Worm (Caenorhabditis elegans) whole organism, late embryonic: Measurements from ENCODE around the gene F41B5.12.

Experiments
- C08G9.2 ChIP-seq: sonication (generic microtip); optimal IDR thresholded peaks from 2 replicates; lab custom pipeline; 2016; ENCODE audit warnings: mild to moderate bottlenecking, missing genetic modification characterization, moderate library complexity, missing compliant biosample characterization
- K02D7.2 ChIP-seq: sonication (generic microtip); optimal IDR thresholded peaks from 2 replicates; lab custom pipeline; 2017; ENCODE audit warnings: mild to moderate bottlenecking, missing genetic modification characterization, missing compliant biosample characterization
- K09A11.1 ChIP-seq: sonication (generic microtip); optimal IDR thresholded peaks from 2 replicates; lab custom pipeline; 2017; ENCODE audit warnings: antibody characterized with exemption, mild to moderate bottlenecking, missing genetic modification characterization, missing compliant biosample characterization; ENCODE audit not compliant: insufficient read depth
- T23F11.4 ChIP-seq: fragments of 200-800 bp; sonication (Bioruptor generic); optimal IDR thresholded peaks from 2 replicates; lab custom pipeline; 2018; ENCODE audit warnings: mild to moderate bottlenecking, missing genetic modification characterization, missing compliant biosample characterization
- ahr-1 ChIP-seq: sonication (generic microtip); optimal IDR thresholded peaks from 2 replicates; lab custom pipeline; 2016; ENCODE audit warnings: missing genetic modification characterization, missing compliant biosample characterization
- ama-1 ChIP-seq: fragments of 150-350 bp; optimal IDR thresholded peaks from 2 replicates; lab custom pipeline; 2014
- ceh-22 ChIP-seq: sonication (generic microtip); optimal IDR thresholded peaks from 2 replicates; lab custom pipeline; 2017; ENCODE audit warnings: missing biosample characterization, missing genetic modification characterization
- ceh-31 ChIP-seq: sonication (generic microtip); optimal IDR thresholded peaks from 2 replicates; lab custom pipeline; 2016; ENCODE audit warnings: missing genetic modification characterization, missing compliant biosample characterization
- ceh-34 ChIP-seq: sonication (generic microtip); optimal IDR thresholded peaks from 2 replicates; lab custom pipeline; 2016; ENCODE audit warnings: mild to moderate bottlenecking, missing genetic modification characterization, missing compliant biosample characterization
- ceh-48 ChIP-seq: sonication (generic microtip); optimal IDR thresholded peaks from 2 replicates; lab custom pipeline; 2016; ENCODE audit warnings: missing genetic modification characterization, inconsistent platforms, missing compliant biosample characterization
- ceh-9 ChIP-seq: sonication (generic microtip); optimal IDR thresholded peaks from 2 replicates; lab custom pipeline; 2016; ENCODE audit warnings: mild to moderate bottlenecking, missing genetic modification characterization, inconsistent platforms, missing compliant biosample characterization
- dmd-4 ChIP-seq: sonication (generic microtip); optimal IDR thresholded peaks from 2 replicates; lab custom pipeline; 2016; ENCODE audit warnings: borderline replicate concordance, missing genetic modification characterization, missing compliant biosample characterization
- dve-1 ChIP-seq: sonication (generic microtip); optimal IDR thresholded peaks from 2 replicates; lab custom pipeline; 2017; ENCODE audit warnings: antibody characterized with exemption, mild to moderate bottlenecking, missing genetic modification characterization, missing compliant biosample characterization
- elt-4 ChIP-seq: sonication (generic microtip); optimal IDR thresholded peaks from 2 replicates; lab custom pipeline; 2016; ENCODE audit warnings: missing genetic modification characterization, missing compliant biosample characterization
- ets-4 ChIP-seq: sonication (generic microtip); optimal IDR thresholded peaks from 2 replicates; lab custom pipeline; 2016; ENCODE audit warnings: missing genetic modification characterization, missing compliant biosample characterization
- eyg-1 ChIP-seq: sonication (generic microtip); optimal IDR thresholded peaks from 2 replicates; lab custom pipeline; 2016; ENCODE audit warnings: missing genotype, missing genetic modification characterization, missing compliant biosample characterization
- fkh-10 ChIP-seq: fragments of 150-350 bp; optimal IDR thresholded peaks from 2 replicates; lab custom pipeline; 2014; ENCODE audit warnings: missing biosample characterization, missing genetic modification reagents, missing genetic modification characterization
- fkh-6 ChIP-seq: sonication (generic microtip); optimal IDR thresholded peaks from 2 replicates; lab custom pipeline; 2016; ENCODE audit warnings: missing genetic modification characterization, missing compliant biosample characterization
- gmeb-2 ChIP-seq: sonication (generic microtip); optimal IDR thresholded peaks from 2 replicates; lab custom pipeline; 2016; ENCODE audit warnings: missing genetic modification characterization, inconsistent platforms, missing compliant biosample characterization
- hlh-15 ChIP-seq: sonication (generic microtip); optimal IDR thresholded peaks from 2 replicates; lab custom pipeline; 2016; ENCODE audit warnings: missing genetic modification characterization, missing compliant biosample characterization
- hlh-6 ChIP-seq: sonication (generic microtip); optimal IDR thresholded peaks from 2 replicates; lab custom pipeline; 2016; ENCODE audit warnings: missing genotype, missing genetic modification characterization, missing compliant biosample characterization
- hlh-8 ChIP-seq: sonication (generic microtip); optimal IDR thresholded peaks from 2 replicates; lab custom pipeline; 2016; ENCODE audit warnings: missing genotype, missing genetic modification characterization, missing compliant biosample characterization
- lim-6 ChIP-seq: sonication (generic microtip); optimal IDR thresholded peaks from 2 replicates; lab custom pipeline; 2016; ENCODE audit warnings: missing genetic modification characterization, missing compliant biosample characterization
- madf-2 ChIP-seq: sonication (generic microtip); optimal IDR thresholded peaks from 2 replicates; lab custom pipeline; 2017; ENCODE audit warnings: missing genetic modification characterization, missing compliant biosample characterization
- nfya-1 ChIP-seq: sonication (generic microtip); optimal IDR thresholded peaks from 2 replicates; lab custom pipeline; 2017; ENCODE audit warnings: missing genetic modification characterization, mild to moderate bottlenecking, missing compliant biosample characterization, antibody characterized with exemption, moderate library complexity
- nhr-11 ChIP-seq: fragments of 150-350 bp; optimal IDR thresholded peaks from 2 replicates; lab custom pipeline; 2014; ENCODE audit warnings: missing biosample characterization, missing genetic modification characterization
- nhr-232 ChIP-seq: sonication (generic microtip); optimal IDR thresholded peaks from 2 replicates; lab custom pipeline; 2016; ENCODE audit warnings: missing genetic modification characterization, missing compliant biosample characterization
- pag-3 ChIP-seq: sonication (generic microtip); optimal IDR thresholded peaks from 2 replicates; lab custom pipeline; 2016; ENCODE audit warnings: missing compliant biosample characterization, missing genetic modification characterization, borderline replicate concordance
- pat-9 ChIP-seq: fragments of 200-800 bp; sonication (Bioruptor generic); optimal IDR thresholded peaks from 2 replicates; lab custom pipeline; 2018; ENCODE audit warnings: mild to moderate bottlenecking, missing genetic modification characterization, moderate library complexity, missing compliant biosample characterization
- pha-2 ChIP-seq: sonication (generic microtip); optimal IDR thresholded peaks from 2 replicates; lab custom pipeline; 2017; ENCODE audit warnings: mild to moderate bottlenecking, missing genetic modification characterization, missing compliant biosample characterization
- pros-1 ChIP-seq: fragments of 150-350 bp; optimal IDR thresholded peaks from 2 replicates; lab custom pipeline; 2014; ENCODE audit warnings: missing biosample characterization, missing genetic modification reagents, missing genetic modification characterization
- sdc-2 ChIP-seq: sonication (generic microtip); optimal IDR thresholded peaks from 2 replicates; lab custom pipeline; 2016; ENCODE audit warnings: missing genotype, missing genetic modification characterization, missing compliant biosample characterization
- sox-4 ChIP-seq: sonication (generic microtip); optimal IDR thresholded peaks from 2 replicates; lab custom pipeline; 2017; ENCODE audit warnings: mild to moderate bottlenecking, missing genetic modification characterization, inconsistent platforms, missing compliant biosample characterization
- syd-9 ChIP-seq: sonication (generic microtip); optimal IDR thresholded peaks from 2 replicates; lab custom pipeline; 2016; ENCODE audit warnings: mild to moderate bottlenecking, missing genetic modification characterization, moderate library complexity, missing compliant biosample characterization
- tbx-2 ChIP-seq: sonication (generic microtip); optimal IDR thresholded peaks from 2 replicates; lab custom pipeline; 2016; ENCODE audit warnings: missing genetic modification characterization, missing compliant biosample characterization
- tbx-7 ChIP-seq: sonication (generic microtip); optimal IDR thresholded peaks from 2 replicates; lab custom pipeline; 2016; ENCODE audit warnings: missing genotype, missing genetic modification characterization, missing compliant biosample characterization
- ttx-3 ChIP-seq: sonication (generic microtip); optimal IDR thresholded peaks from 2 replicates; lab custom pipeline; 2016; ENCODE audit warnings: missing genetic modification reagents, missing genetic modification characterization, missing compliant biosample characterization
- unc-3 ChIP-seq, 2 experiments: fragments of 200-800 bp in 1 of 2; sonication (Bioruptor generic) in 1 of 2; sonication (generic microtip) in 1 of 2; conservative IDR thresholded peaks in 1 of 2; optimal IDR thresholded peaks in 1 of 2; 2 replicates each; pipeline versions ENCODE4 v1.3.6 to Lab custom; 2016 to 2022; ENCODE audit warnings: missing compliant biosample characterization in 2 of 2, missing genetic modification characterization in 2 of 2, missing genetic modification reagents in 1 of 2
- unc-42 ChIP-seq: sonication (generic microtip); optimal IDR thresholded peaks from 2 replicates; lab custom pipeline; 2016; ENCODE audit warnings: missing genotype, missing genetic modification characterization, missing compliant biosample characterization
- unc-55 ChIP-seq: sonication (generic microtip); optimal IDR thresholded peaks from 2 replicates; lab custom pipeline; 2017; ENCODE audit warnings: missing biosample characterization, missing genetic modification reagents, missing genetic modification characterization
- zip-5 ChIP-seq: sonication (generic microtip); optimal IDR thresholded peaks from 2 replicates; lab custom pipeline; 2016; ENCODE audit warnings: missing genetic modification characterization, missing compliant biosample characterization

The F41B5.12 gene

DNA sequence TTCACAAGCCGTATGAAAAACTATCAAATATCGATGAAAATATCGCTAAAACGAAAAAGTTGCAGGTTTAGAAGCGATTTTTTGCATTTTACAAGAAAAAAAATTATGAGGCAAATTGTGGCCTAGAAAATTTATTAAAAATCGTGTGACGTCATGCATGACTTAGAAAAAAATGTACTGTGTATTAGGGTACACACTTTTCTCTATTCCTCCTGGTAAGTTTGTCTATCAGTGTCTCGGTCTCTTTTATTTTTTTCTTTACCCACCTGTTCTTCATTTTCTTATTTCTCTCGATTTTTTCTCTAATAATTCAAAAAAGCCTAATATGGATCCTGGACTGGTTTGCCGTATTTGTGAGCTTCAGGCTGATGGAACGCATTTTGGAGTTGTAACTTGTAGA lies 24.3 kb downstream of the F41B5.12 start, which contains the start of gene nhr-227:
TSS of gene nhr-227 (plus strand) at position 326 of the 400 bp plus-strand sequence.
- TF ChIP-seq ttx-3 (tag; lab: Kevin White, UChicago) (no peak), eyg-1 (tag; lab: Kevin White, UChicago) (no peak), nhr-11 (tag; lab: Kevin White, UChicago) (no peak), K02D7.2 (no peak), ets-4 (tag; lab: Kevin White, UChicago) (no peak), pat-9 (tag; lab: Kevin White, UChicago) (no peak), lim-6 (tag; lab: Kevin White, UChicago) (no peak), K09A11.1 (tag; lab: Kevin White, UChicago) (no peak), sox-4 (tag; lab: Kevin White, UChicago) (no peak), madf-2 (tag; lab: Kevin White, UChicago) (no peak), ceh-9 (tag; lab: Kevin White, UChicago) (no peak), T23F11.4 (GFP tag; lab: Kevin White, UChicago) (no peak), gmeb-2 (tag; lab: Kevin White, UChicago) (no peak), hlh-8 (tag; lab: Kevin White, UChicago) (no peak), hlh-15 (tag; lab: Kevin White, UChicago) (no peak), ahr-1 (no peak), ceh-22 (tag; lab: Kevin White, UChicago) (no peak), fkh-10 (GFP tag; lab: Kevin White, UChicago) (no peak), unc-3 (GFP tag; conservative IDR thresholded peaks at IDR 0.05; lab: Robert Waterston, UW) (no peak), unc-3 (tag; optimal IDR thresholded peaks at IDR 0.05; lab: Kevin White, UChicago) (no peak), elt-4 (no peak)

DNA sequence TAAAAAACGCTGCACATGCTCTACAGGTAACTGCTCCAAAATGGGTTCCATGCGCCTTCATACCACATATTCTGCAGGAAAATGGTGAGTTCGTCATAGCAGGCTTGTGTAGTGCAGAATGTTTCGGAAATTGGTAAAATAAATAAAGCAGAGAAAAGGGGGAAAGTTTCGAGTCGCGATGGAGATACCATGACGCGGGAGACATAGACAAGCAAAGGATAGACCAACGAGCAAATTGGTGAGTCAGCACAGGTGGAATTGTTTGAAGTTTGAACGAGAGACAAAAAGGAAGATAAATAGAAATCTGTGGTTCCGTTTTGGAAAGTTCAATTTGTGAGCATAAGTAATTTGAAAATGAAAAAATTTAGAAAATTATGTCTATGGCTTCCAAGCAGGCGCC lies 29.6 kb downstream of the F41B5.12 start, which contains the start of gene nhr-225:
TSS of gene nhr-225 (minus strand) at position 146 of the 400 bp plus-strand sequence.
- no peak for TF ChIP-seq hlh-8 (tag; lab: Kevin White, UChicago)
- TF ChIP-seq fkh-6 (tag; lab: Kevin White, UChicago): no peak
- no peak for TF ChIP-seq gmeb-2 (tag; lab: Kevin White, UChicago)
- no peak for TF ChIP-seq tbx-7 (tag; lab: Kevin White, UChicago)
- TF ChIP-seq syd-9 (tag; lab: Kevin White, UChicago): no peak

DNA sequence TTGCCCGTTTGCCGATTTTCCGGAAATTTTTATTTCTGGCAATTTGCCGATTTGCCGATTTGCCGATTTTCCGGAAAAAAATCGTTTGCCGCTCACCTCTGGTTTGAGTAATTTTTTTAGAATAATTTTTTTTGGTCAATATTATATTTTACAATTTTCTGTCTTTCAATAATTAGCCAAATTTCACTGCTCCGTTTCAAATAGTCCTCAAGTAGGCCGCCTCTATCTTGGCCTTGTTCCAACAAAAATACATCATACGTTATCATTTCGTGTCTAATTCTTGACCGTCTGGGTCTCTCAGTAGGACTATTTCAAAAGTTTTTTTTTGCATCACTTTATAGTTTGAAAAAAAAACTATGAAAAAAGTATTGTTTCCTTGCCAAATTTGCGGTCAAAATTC lies 31.5 kb downstream of the F41B5.12 start, which contains the start of gene nhr-115:
TSS of gene nhr-115 (plus strand) at position 301 of the 400 bp plus-strand sequence.
- no peak for TF ChIP-seq tbx-2 (tag; lab: Kevin White, UChicago)
- TF ChIP-seq zip-5: no peak
- TF ChIP-seq lim-6 (tag; lab: Kevin White, UChicago): no peak
- no peak for TF ChIP-seq gmeb-2 (tag; lab: Kevin White, UChicago)
- no peak for TF ChIP-seq unc-42
- no peak for TF ChIP-seq unc-55 (GFP tag; lab: Kevin White, UChicago)
- no peak for TF ChIP-seq dmd-4 (tag; lab: Kevin White, UChicago)
- no peak for TF ChIP-seq unc-3 (GFP tag; conservative IDR thresholded peaks at IDR 0.05; lab: Robert Waterston, UW)
- TF ChIP-seq unc-3 (tag; optimal IDR thresholded peaks at IDR 0.05; lab: Kevin White, UChicago): no peak
- no peak for TF ChIP-seq hlh-6 (tag; lab: Kevin White, UChicago)
- no peak for TF ChIP-seq sdc-2
- TF ChIP-seq K09A11.1 (tag; lab: Kevin White, UChicago): no peak
- TF ChIP-seq ceh-48 (tag; lab: Kevin White, UChicago): no peak
- TF ChIP-seq pros-1 (tag; lab: Kevin White, UChicago): no peak
- TF ChIP-seq T23F11.4 (GFP tag; lab: Kevin White, UChicago): no peak
- TF ChIP-seq pag-3: no peak
- no peak for TF ChIP-seq pha-2 (tag; lab: Kevin White, UChicago)
- no peak for TF ChIP-seq nhr-232 (tag; lab: Kevin White, UChicago)

DNA sequence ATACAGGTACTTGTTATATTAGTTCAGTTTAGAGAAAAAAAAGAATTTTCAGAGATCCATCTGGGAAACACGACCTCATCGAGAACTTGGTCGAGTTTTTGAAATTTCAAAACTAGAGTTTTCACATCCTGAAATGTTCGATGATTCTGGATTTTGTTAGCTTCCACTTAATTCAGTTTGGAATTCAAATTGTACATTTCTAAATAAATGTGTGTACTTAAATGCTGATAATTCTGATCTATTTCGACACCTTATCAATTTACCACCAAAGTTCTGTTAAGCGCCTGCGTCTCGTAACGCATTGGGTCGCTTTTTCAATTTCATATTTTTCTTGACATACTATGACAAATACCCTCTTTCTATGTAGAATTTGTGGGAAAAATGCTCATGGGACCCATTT lies 33.8 kb downstream of the F41B5.12 start, which contains the start of gene nhr-226:
TSS of gene nhr-226 (plus strand) at position 301 of the 400 bp plus-strand sequence.
- TF ChIP-seq nfya-1 (tag; lab: Kevin White, UChicago): no peak
- no peak for TF ChIP-seq hlh-8 (tag; lab: Kevin White, UChicago)
- no peak for TF ChIP-seq ceh-34 (tag; lab: Kevin White, UChicago)
- no peak for TF ChIP-seq dve-1 (tag; lab: Kevin White, UChicago)
- no peak for TF ChIP-seq ceh-31
- TF ChIP-seq ceh-9 (tag; lab: Kevin White, UChicago): no peak
- TF ChIP-seq C08G9.2 (tag; lab: Kevin White, UChicago): no peak
- no peak for TF ChIP-seq hlh-15 (tag; lab: Kevin White, UChicago)
- TF ChIP-seq ama-1 (lab: Kevin White, UChicago): no peak
- no peak for TF ChIP-seq ceh-22 (tag; lab: Kevin White, UChicago)
- TF ChIP-seq lim-6 (tag; lab: Kevin White, UChicago): no peak
- TF ChIP-seq nhr-232 (tag; lab: Kevin White, UChicago): no peak
- no peak for TF ChIP-seq K09A11.1 (tag; lab: Kevin White, UChicago)
